Fruit fly (Drosophila melanogaster): ENCODE measurements around the gene Tbca.

- TF ChIP-seq Myc (optimal IDR thresholded peaks at IDR 0.05) (no peak), psq (optimal IDR thresholded peaks at IDR 0.05) (no peak)
Measured at dm6 chr3R:31708240-31708639, 35.0 kb upstream of the Tbca start, which contains the start of gene CG42693.

Data from Kc167 (cell line).